Worm (Caenorhabditis elegans) whole organism, L1 larva: ENCODE measurements around the gene F56B6.6.
A peak's percentile ranks its signal among the peaks of the same experiment; 100 is the strongest.

Source experiments
- C16A3.4 ChIP-seq: fragments of 150-350 bp; optimal IDR thresholded peaks from 2 replicates; lab custom pipeline; 2014; ENCODE audit warnings: missing biosample characterization, missing genetic modification characterization
- F16B12.6 ChIP-seq: fragments of 150-350 bp; optimal IDR thresholded peaks from 2 replicates; lab custom pipeline; 2014; ENCODE audit warnings: missing biosample characterization, missing genetic modification characterization
- Y116A8C.19 ChIP-seq: sonication (generic microtip); optimal IDR thresholded peaks from 2 replicates; lab custom pipeline; 2016; ENCODE audit warnings: missing compliant biosample characterization, missing genetic modification characterization, borderline replicate concordance
- aha-1 ChIP-seq: fragments of 150-350 bp; optimal IDR thresholded peaks from 2 replicates; lab custom pipeline; 2014; ENCODE audit warnings: missing biosample characterization, missing genetic modification characterization
- ama-1 ChIP-seq: fragments of 150-350 bp; optimal IDR thresholded peaks from 2 replicates; lab custom pipeline; 2014
- blmp-1 ChIP-seq: fragments of 150-350 bp; optimal IDR thresholded peaks from 2 replicates; lab custom pipeline; 2014; ENCODE audit warnings: missing biosample characterization, missing genetic modification characterization
- ceh-63 ChIP-seq: fragments of 200-800 bp; sonication (Bioruptor generic); optimal IDR thresholded peaks from 2 replicates; lab custom pipeline; 2018; ENCODE audit warnings: mild to moderate bottlenecking, missing genetic modification characterization, missing compliant biosample characterization
- ceh-8 ChIP-seq: fragments of 200-800 bp; sonication (Bioruptor generic); optimal IDR thresholded peaks from 2 replicates; lab custom pipeline; 2018; ENCODE audit warnings: mild to moderate bottlenecking, missing genetic modification characterization, moderate library complexity, missing compliant biosample characterization
- ceh-90 ChIP-seq: sonication (generic microtip); optimal IDR thresholded peaks from 2 replicates; lab custom pipeline; 2016; ENCODE audit warnings: missing genetic modification characterization, missing compliant biosample characterization
- ces-1 ChIP-seq: fragments of 150-350 bp; optimal IDR thresholded peaks from 2 replicates; lab custom pipeline; 2014; ENCODE audit warnings: missing biosample characterization, missing genetic modification reagents, missing genetic modification characterization
- dsc-1 ChIP-seq: sonication (generic microtip); optimal IDR thresholded peaks from 2 replicates; lab custom pipeline; 2016; ENCODE audit warnings: mild to moderate bottlenecking, missing genetic modification characterization, missing compliant biosample characterization
- efl-1 ChIP-seq, 4 experiments: fragments of 150-350 bp; optimal IDR thresholded peaks in 3 of 4; peaks in 1 of 4; 1 replicate in 1 of 4; 2 replicates in 3 of 4; lab custom pipeline; 2014; ENCODE audit warnings: missing biosample characterization in 2 of 4, missing genetic modification characterization in 2 of 4, missing genetic modification reagents in 2 of 4
- egl-27 ChIP-seq, 2 experiments: fragments of 150-350 bp in 1 of 2; sonication (generic microtip); optimal IDR thresholded peaks; 3 replicates each; lab custom pipeline; 2017 to 2018; ENCODE audit warnings: missing biosample characterization in 2 of 2, missing genetic modification characterization in 2 of 2, missing genetic modification reagents in 2 of 2
- elt-2 ChIP-seq: sonication (generic microtip); optimal IDR thresholded peaks from 2 replicates; lab custom pipeline; 2016; ENCODE audit warnings: missing genetic modification characterization, mild to moderate bottlenecking, inconsistent platforms, missing compliant biosample characterization, missing genetic modification reagents
- elt-3 ChIP-seq, 6 experiments: fragments of 150-350 bp in 1 of 6; sonication (generic microtip); optimal IDR thresholded peaks; 2 replicates each; lab custom pipeline; 2017 to 2018; ENCODE audit warnings: missing biosample characterization in 6 of 6, missing genetic modification characterization in 6 of 6, inconsistent platforms in 1 of 6
- fkh-10 ChIP-seq: sonication (generic microtip); optimal IDR thresholded peaks from 2 replicates; lab custom pipeline; 2017; ENCODE audit warnings: missing biosample characterization, missing genetic modification reagents, missing genetic modification characterization
- fkh-4 ChIP-seq: sonication (generic microtip); optimal IDR thresholded peaks from 2 replicates; lab custom pipeline; 2016; ENCODE audit warnings: missing compliant biosample characterization, missing genetic modification characterization, borderline replicate concordance
- fkh-8 ChIP-seq: sonication (generic microtip); optimal IDR thresholded peaks from 2 replicates; lab custom pipeline; 2016; ENCODE audit warnings: mild to moderate bottlenecking, missing genetic modification characterization, missing compliant biosample characterization
- grh-1 ChIP-seq: fragments of 200-800 bp; sonication (Bioruptor generic); IDR thresholded peaks from 2 replicates; pipeline ENCODE4 v1.3.6; 2022; ENCODE audit warnings: missing genetic modification reagents, missing genetic modification characterization, missing compliant biosample characterization
- hlh-4 ChIP-seq: sonication (generic microtip); optimal IDR thresholded peaks from 2 replicates; lab custom pipeline; 2016; ENCODE audit warnings: mild to moderate bottlenecking, missing genetic modification characterization, missing compliant biosample characterization
- hpl-2 ChIP-seq: fragments of 150-350 bp; optimal IDR thresholded peaks from 2 replicates; lab custom pipeline; 2014; ENCODE audit warnings: missing biosample characterization, missing genetic modification reagents, missing genetic modification characterization
- jun-1 ChIP-seq: fragments of 150-350 bp; optimal IDR thresholded peaks from 2 replicates; lab custom pipeline; 2014; ENCODE audit warnings: missing biosample characterization, missing genetic modification reagents, missing genetic modification characterization
- lin-13 ChIP-seq: fragments of 150-350 bp; optimal IDR thresholded peaks from 2 replicates; lab custom pipeline; 2014; ENCODE audit warnings: missing biosample characterization, missing genetic modification reagents, missing genetic modification characterization
- lin-14 ChIP-seq: fragments of 200-800 bp; sonication (Bioruptor generic); optimal IDR thresholded peaks from 2 replicates; lab custom pipeline; 2018; ENCODE audit warnings: mild to moderate bottlenecking, missing genetic modification characterization, moderate library complexity, missing compliant biosample characterization
- lin-15B ChIP-seq: fragments of 150-350 bp; sonication (generic microtip); optimal IDR thresholded peaks from 3 replicates; lab custom pipeline; 2014; ENCODE audit warnings: missing biosample characterization, missing genetic modification characterization
- lin-39 ChIP-seq: fragments of 150-350 bp; optimal IDR thresholded peaks from 2 replicates; lab custom pipeline; 2014; ENCODE audit warnings: missing biosample characterization, missing genetic modification reagents, missing genetic modification characterization
- lir-3 ChIP-seq: sonication (generic microtip); optimal IDR thresholded peaks from 2 replicates; lab custom pipeline; 2016; ENCODE audit warnings: mild to moderate bottlenecking, missing genetic modification characterization, moderate library complexity, missing compliant biosample characterization; ENCODE audit not compliant: poor library complexity
- lsy-2 ChIP-seq, 2 experiments: fragments of 150-350 bp; optimal IDR thresholded peaks; 2 replicates each; lab custom pipeline; 2014; ENCODE audit warnings: missing biosample characterization in 2 of 2, missing genetic modification characterization in 2 of 2
- mdl-1 ChIP-seq, 2 experiments: fragments of 150-350 bp; optimal IDR thresholded peaks; 2 replicates each; lab custom pipeline; 2014 to 2017; ENCODE audit warnings: missing biosample characterization in 2 of 2, missing genetic modification characterization in 2 of 2, inconsistent platforms in 1 of 2
- mep-1 ChIP-seq: fragments of 150-350 bp; optimal IDR thresholded peaks from 2 replicates; lab custom pipeline; 2014; ENCODE audit warnings: missing biosample characterization, missing genetic modification characterization
- nhr-20 ChIP-seq: sonication (generic microtip); optimal IDR thresholded peaks from 2 replicates; lab custom pipeline; 2016; ENCODE audit warnings: mild to moderate bottlenecking, missing genetic modification characterization, missing compliant biosample characterization
- nhr-237 ChIP-seq: fragments of 150-350 bp; optimal IDR thresholded peaks from 2 replicates; lab custom pipeline; 2014; ENCODE audit warnings: missing biosample characterization, missing genetic modification characterization
- nhr-28 ChIP-seq: fragments of 150-350 bp; optimal IDR thresholded peaks from 2 replicates; lab custom pipeline; 2014; ENCODE audit warnings: missing biosample characterization, missing genetic modification characterization
- nhr-47 ChIP-seq: sonication (generic microtip); optimal IDR thresholded peaks from 2 replicates; lab custom pipeline; 2016; ENCODE audit warnings: mild to moderate bottlenecking, missing genetic modification characterization, moderate library complexity, missing compliant biosample characterization
- nhr-71 ChIP-seq: sonication (generic microtip); optimal IDR thresholded peaks from 2 replicates; lab custom pipeline; 2016; ENCODE audit warnings: mild to moderate bottlenecking, missing genetic modification characterization, moderate library complexity, missing compliant biosample characterization
- nhr-76 ChIP-seq: sonication (generic microtip); optimal IDR thresholded peaks from 2 replicates; lab custom pipeline; 2017; ENCODE audit warnings: missing biosample characterization, missing genetic modification characterization
- nhr-85 ChIP-seq: sonication (generic microtip); peaks from one replicate; lab custom pipeline; 2016; ENCODE audit warnings: missing genetic modification characterization, inconsistent platforms, missing compliant biosample characterization
- nhr-90 ChIP-seq: sonication (generic microtip); optimal IDR thresholded peaks from 2 replicates; lab custom pipeline; 2016; ENCODE audit warnings: mild to moderate bottlenecking, missing genetic modification characterization, missing compliant biosample characterization; ENCODE audit not compliant: poor library complexity
- pqm-1 ChIP-seq: sonication (generic microtip); optimal IDR thresholded peaks from 3 replicates; lab custom pipeline; 2017; ENCODE audit warnings: missing biosample characterization, missing genetic modification characterization
- skn-1 ChIP-seq: fragments of 150-350 bp; optimal IDR thresholded peaks from 2 replicates; lab custom pipeline; 2014; ENCODE audit warnings: missing biosample characterization, missing genetic modification characterization
- snpc-4 ChIP-seq: fragments of 150-350 bp; optimal IDR thresholded peaks from 2 replicates; lab custom pipeline; 2014; ENCODE audit warnings: missing biosample characterization, missing genetic modification characterization
- snu-23 ChIP-seq: sonication (generic microtip); optimal IDR thresholded peaks from 2 replicates; lab custom pipeline; 2016; ENCODE audit warnings: missing genetic modification characterization, missing compliant biosample characterization
- sox-4 ChIP-seq: sonication (generic microtip); optimal IDR thresholded peaks from 2 replicates; lab custom pipeline; 2016; ENCODE audit warnings: missing genetic modification characterization, missing compliant biosample characterization
- sptf-1 ChIP-seq: fragments of 150-350 bp; optimal IDR thresholded peaks from 2 replicates; lab custom pipeline; 2014; ENCODE audit warnings: missing biosample characterization, missing genetic modification characterization
- sup-37 ChIP-seq: fragments of 200-800 bp; sonication (Bioruptor generic); optimal IDR thresholded peaks from 2 replicates; lab custom pipeline; 2018; ENCODE audit warnings: mild to moderate bottlenecking, missing genetic modification characterization, missing compliant biosample characterization
- tbx-2 ChIP-seq: sonication (generic microtip); optimal IDR thresholded peaks from 2 replicates; lab custom pipeline; 2016; ENCODE audit warnings: missing genetic modification characterization, missing compliant biosample characterization
- tlp-1 ChIP-seq: fragments of 150-350 bp; optimal IDR thresholded peaks from 2 replicates; lab custom pipeline; 2014; ENCODE audit warnings: missing biosample characterization, missing genetic modification characterization
- unc-98 ChIP-seq: fragments of 200-800 bp; sonication (Bioruptor generic); IDR thresholded peaks from 2 replicates; pipeline ENCODE4 v1.3.6; 2022; ENCODE audit warnings: missing genetic modification characterization, missing compliant biosample characterization
- zip-4 ChIP-seq: fragments of 200-800 bp; sonication (Bioruptor generic); optimal IDR thresholded peaks from 2 replicates; lab custom pipeline; 2018; ENCODE audit warnings: mild to moderate bottlenecking, missing genetic modification characterization, moderate library complexity, missing compliant biosample characterization

The F56B6.6 gene

DNA sequence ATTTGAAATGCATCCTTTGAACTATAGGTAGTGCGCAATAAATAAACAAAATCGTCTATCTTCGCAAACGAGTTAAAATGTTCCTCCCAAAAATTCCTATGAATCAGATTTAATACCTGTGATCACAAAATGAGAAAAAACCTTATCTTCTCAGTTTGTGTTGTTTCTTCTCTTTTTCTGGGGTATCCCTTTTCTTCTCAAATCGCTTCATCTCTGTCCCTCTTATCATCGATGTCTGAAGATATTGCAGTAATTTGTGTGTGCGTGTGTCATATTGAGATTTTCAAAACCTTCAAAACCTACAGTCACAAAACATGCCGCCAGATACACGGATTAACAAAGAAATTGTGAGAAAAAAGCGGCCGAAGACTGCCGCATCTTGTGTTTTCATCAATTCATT, 37.0 kb downstream of the F56B6.6 start, which contains the start of gene glt-1 (continued):
- TF ChIP-seq ceh-8 (GFP tag; lab: Kevin White, UChicago), result no peak
- TF ChIP-seq lin-13 (GFP tag; lab: Kevin White, UChicago), result no peak
- TF ChIP-seq lsy-2 (tag; optimal IDR thresholded peaks at IDR 0.05; lab: Kevin White, UChicago), result no peak
- TF ChIP-seq ces-1, result no peak
- TF ChIP-seq pqm-1 (tag; lab: Kevin White, UChicago), result no peak
- TF ChIP-seq egl-27 (tag; optimal IDR thresholded peaks at IDR 0.05; lab: Kevin White, UChicago), result no peak
- TF ChIP-seq nhr-71, result peak; percentile 28
- no peak for TF ChIP-seq zip-4 (GFP tag; lab: Kevin White, UChicago)
- peak; percentile 51 for TF ChIP-seq nhr-85 (tag; lab: Kevin White, UChicago)
- TF ChIP-seq aha-1 (tag; lab: Kevin White, UChicago), result no peak
- no peak for TF ChIP-seq ceh-63
- no peak for TF ChIP-seq mdl-1 (tag; optimal IDR thresholded peaks at IDR 0.05; lab: Kevin White, UChicago)
- TF ChIP-seq lir-3 (tag; lab: Kevin White, UChicago), result no peak
- no peak for TF ChIP-seq skn-1 (tag; lab: Kevin White, UChicago)
- no peak for TF ChIP-seq fkh-10
- no peak for TF ChIP-seq sptf-1 (tag; lab: Kevin White, UChicago)
- TF ChIP-seq sox-4 (tag; lab: Kevin White, UChicago), result no peak
- no peak for TF ChIP-seq nhr-28 (tag; lab: Kevin White, UChicago)
- TF ChIP-seq nhr-20 (tag; lab: Kevin White, UChicago), result peak; percentile 20
- TF ChIP-seq hlh-4 (tag; lab: Kevin White, UChicago), result no peak
- no peak for TF ChIP-seq jun-1 (tag; lab: Kevin White, UChicago)
- TF ChIP-seq Y116A8C.19 (tag; lab: Kevin White, UChicago), result no peak
- TF ChIP-seq tbx-2 (tag; lab: Kevin White, UChicago), result peak; percentile 17
- no peak for TF ChIP-seq nhr-47 (tag; lab: Kevin White, UChicago)
- no peak for TF ChIP-seq snpc-4 (tag; lab: Kevin White, UChicago)
- TF ChIP-seq nhr-237 (tag; lab: Kevin White, UChicago), result no peak
- TF ChIP-seq ceh-90, result no peak
- TF ChIP-seq elt-3 (tag; optimal IDR thresholded peaks at IDR 0.05; lab: Kevin White, UChicago), result peak in 5 of 6 experiments; percentile 31 to 88 (median 68)
- no peak for TF ChIP-seq elt-2 (tag; lab: Kevin White, UChicago)

DNA sequence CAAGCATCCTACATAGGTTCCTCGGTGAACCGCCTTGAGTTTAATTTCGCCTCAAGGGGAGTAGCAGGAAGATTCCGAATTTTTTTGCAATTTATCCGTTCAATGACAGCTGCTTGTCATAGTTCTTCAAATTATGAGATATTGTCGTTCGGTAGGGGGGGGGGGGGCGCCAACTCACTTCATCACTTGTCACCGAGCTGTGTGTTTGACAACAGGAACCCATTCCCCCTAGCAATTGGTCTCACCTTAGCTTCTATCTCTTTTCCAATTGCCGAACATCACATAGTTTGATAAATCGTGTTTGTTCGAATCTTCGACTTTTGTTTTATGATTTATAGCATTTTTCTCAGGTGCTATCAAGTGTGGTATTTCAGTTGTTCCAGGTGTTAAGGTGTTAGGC, 38.2 kb downstream of the F56B6.6 start:
- TF ChIP-seq unc-98 (GFP tag; lab: Robert Waterston, UW) (no peak), fkh-4 (no peak), dsc-1 (no peak), lin-14 (GFP tag; lab: Kevin White, UChicago) (no peak), nhr-76 (no peak), sup-37 (GFP tag; lab: Kevin White, UChicago) (no peak), tlp-1 (no peak), mep-1 (tag; lab: Kevin White, UChicago) (no peak)

DNA sequence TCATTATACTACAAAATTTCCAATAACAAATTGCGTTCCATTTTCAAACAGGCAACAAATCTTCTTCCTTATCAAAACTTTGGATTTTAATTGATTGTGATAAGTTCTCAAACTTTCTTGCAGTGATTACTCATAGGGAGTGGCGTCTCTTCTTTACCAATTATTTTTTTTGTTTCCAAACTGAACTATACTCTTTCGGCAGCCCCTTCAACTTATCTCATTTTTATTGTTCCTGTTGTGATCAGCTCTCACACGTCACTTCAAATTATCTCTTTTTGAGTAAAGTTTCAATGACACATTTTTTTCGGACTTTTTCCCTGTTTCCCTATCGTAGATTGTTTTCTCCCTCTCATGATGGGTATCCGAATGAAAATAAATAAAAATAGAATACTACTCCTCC, 40.4 kb downstream of the F56B6.6 start:
- no peak for TF ChIP-seq Y116A8C.19 (tag; lab: Kevin White, UChicago)
- TF ChIP-seq snpc-4 (tag; lab: Kevin White, UChicago), result no peak
- TF ChIP-seq tbx-2 (tag; lab: Kevin White, UChicago), result peak; percentile 44
- peak; percentile 4 for TF ChIP-seq lin-14 (GFP tag; lab: Kevin White, UChicago)
- no peak for TF ChIP-seq C16A3.4 (tag; lab: Kevin White, UChicago)
- 0 out of 2 replicates have a peak, but pooled peaks have one; percentile 25 for TF ChIP-seq grh-1 (GFP tag; lab: Robert Waterston, UW)
- no peak for TF ChIP-seq hpl-2 (GFP tag; lab: Kevin White, UChicago)
- no peak for TF ChIP-seq F16B12.6
- no peak for TF ChIP-seq lin-39 (tag; lab: Kevin White, UChicago)
- no peak for TF ChIP-seq fkh-10
- peak; percentile 26 for TF ChIP-seq nhr-71
- TF ChIP-seq fkh-8 (tag; lab: Kevin White, UChicago), result no peak
- no peak for TF ChIP-seq ceh-8 (GFP tag; lab: Kevin White, UChicago)
- TF ChIP-seq elt-3 (tag; optimal IDR thresholded peaks at IDR 0.05; lab: Kevin White, UChicago), result peak in 4 of 6 experiments; percentile 21 to 44 (median 36)
- peak; percentile 57 for TF ChIP-seq nhr-20 (tag; lab: Kevin White, UChicago)
- peak; percentile 24 for TF ChIP-seq nhr-90 (tag; lab: Kevin White, UChicago)
- TF ChIP-seq ama-1, result no peak
- peak; percentile 29 for TF ChIP-seq blmp-1
- TF ChIP-seq efl-1 (optimal IDR thresholded peaks at IDR 0.05; lab: Kevin White, UChicago), result no peak
- TF ChIP-seq efl-1 (GFP tag; optimal IDR thresholded peaks at IDR 0.05 in 1 of 2; lab: Kevin White, UChicago), result peak in 1 of 2 experiments; percentile 73
- peak; percentile 7 for TF ChIP-seq snu-23 (GFP tag; lab: Kevin White, UChicago)
- peak; percentile 10 for TF ChIP-seq nhr-85 (tag; lab: Kevin White, UChicago)
- TF ChIP-seq lin-15B (tag; lab: Kevin White, UChicago), result no peak
